Worm (Caenorhabditis elegans): ENCODE measurements around the gene ZK488.5.

ZK488.5 gene

ce11 chrV:568105-568504 is 25.0 kb upstream of the ZK488.5 start, which contains the start of gene sri-72:
TSS of gene sri-72 (minus strand) at chrV:568205.
- TF ChIP-seq pes-1 (GFP tag; IDR thresholded peaks at IDR 0.05) (no peak), B0310.2 (tag; optimal IDR thresholded peaks at IDR 0.05) (no peak), aly-1 (tag; optimal IDR thresholded peaks at IDR 0.05) (no peak), hmbx-1 (tag; optimal IDR thresholded peaks at IDR 0.05) (no peak), tbx-11 (GFP tag; IDR thresholded peaks at IDR 0.05) (no peak), tbx-37 (GFP tag; conservative IDR thresholded peaks at IDR 0.05) (no peak), sea-1 (GFP tag; conservative IDR thresholded peaks at IDR 0.05) (no peak), ceh-13 (GFP tag; optimal IDR thresholded peaks at IDR 0.05) (no peak), tra-4 (tag; optimal IDR thresholded peaks at IDR 0.05) (no peak), flt-1 (GFP tag; IDR thresholded peaks at IDR 0.05) (no peak), ets-7 (tag; optimal IDR thresholded peaks at IDR 0.05) (no peak), ceh-36 (tag; optimal IDR thresholded peaks at IDR 0.05) (no peak), scrt-1 (GFP tag; IDR thresholded peaks at IDR 0.05) (no peak), F13C5.2 (tag; optimal IDR thresholded peaks at IDR 0.05) (no peak), ama-1 (optimal IDR thresholded peaks at IDR 0.05) (no peak), hnd-1 (tag; optimal IDR thresholded peaks at IDR 0.05) (no peak), hmg-4 (GFP tag; optimal IDR thresholded peaks at IDR 0.05) (no peak)

ce11 chrV:574639-575038 is 18.4 kb upstream of the ZK488.5 start, which contains the start of gene C14C6.13:
TSS of gene C14C6.13 (minus strand) at chrV:574739.
- no peak for TF ChIP-seq tra-4 (tag; optimal IDR thresholded peaks at IDR 0.05)
- no peak for TF ChIP-seq flt-1 (GFP tag; IDR thresholded peaks at IDR 0.05)
- TF ChIP-seq hnd-1 (tag; optimal IDR thresholded peaks at IDR 0.05) = no peak
- no peak for TF ChIP-seq pes-1 (GFP tag; IDR thresholded peaks at IDR 0.05)
- TF ChIP-seq sea-1 (GFP tag; conservative IDR thresholded peaks at IDR 0.05) = no peak
- no peak for TF ChIP-seq F13C5.2 (tag; optimal IDR thresholded peaks at IDR 0.05)
- no peak for TF ChIP-seq ets-7 (tag; optimal IDR thresholded peaks at IDR 0.05)
- TF ChIP-seq scrt-1 (GFP tag; IDR thresholded peaks at IDR 0.05) = no peak
- no peak for TF ChIP-seq ama-1 (optimal IDR thresholded peaks at IDR 0.05)
- no peak for TF ChIP-seq tbx-11 (GFP tag; IDR thresholded peaks at IDR 0.05)
- TF ChIP-seq B0310.2 (tag; optimal IDR thresholded peaks at IDR 0.05) = no peak
- no peak for TF ChIP-seq hmbx-1 (tag; optimal IDR thresholded peaks at IDR 0.05)

- TF ChIP-seq pes-1 (GFP tag; IDR thresholded peaks at IDR 0.05) (no peak), hmg-4 (GFP tag; optimal IDR thresholded peaks at IDR 0.05) (no peak), ceh-36 (tag; optimal IDR thresholded peaks at IDR 0.05) (no peak), ceh-13 (GFP tag; optimal IDR thresholded peaks at IDR 0.05) (no peak), B0310.2 (tag; optimal IDR thresholded peaks at IDR 0.05) (no peak), tbx-11 (GFP tag; IDR thresholded peaks at IDR 0.05) (no peak)
Observed at ce11 chrV:576070-576469, 17.0 kb upstream of the ZK488.5 start, which contains the start of gene K06H6.5. TSS of gene K06H6.5 (plus strand) at chrV:576370.

- TF ChIP-seq ceh-36 (tag; optimal IDR thresholded peaks at IDR 0.05) (no peak), tbx-11 (GFP tag; IDR thresholded peaks at IDR 0.05) (no peak), B0310.2 (tag; optimal IDR thresholded peaks at IDR 0.05) (no peak), tbx-37 (GFP tag; conservative IDR thresholded peaks at IDR 0.05) (no peak), ama-1 (optimal IDR thresholded peaks at IDR 0.05) (no peak), hnd-1 (tag; optimal IDR thresholded peaks at IDR 0.05) (no peak), hmbx-1 (tag; optimal IDR thresholded peaks at IDR 0.05) (no peak), flt-1 (GFP tag; IDR thresholded peaks at IDR 0.05) (no peak), ets-7 (tag; optimal IDR thresholded peaks at IDR 0.05) (no peak), F13C5.2 (tag; optimal IDR thresholded peaks at IDR 0.05) (no peak), scrt-1 (GFP tag; IDR thresholded peaks at IDR 0.05) (no peak), ceh-13 (GFP tag; optimal IDR thresholded peaks at IDR 0.05) (no peak), pes-1 (GFP tag; IDR thresholded peaks at IDR 0.05) (no peak)
Observed at ce11 chrV:576918-577317, 16.1 kb upstream of the ZK488.5 start.

ce11 chrV:578977-579376 is 14.1 kb upstream of the ZK488.5 start, which contains the start of gene K06H6.4:
TSS of gene K06H6.4 (plus strand) at chrV:579277.
- TF ChIP-seq sea-1 (GFP tag; conservative IDR thresholded peaks at IDR 0.05) (no peak), aly-1 (tag; optimal IDR thresholded peaks at IDR 0.05) (no peak), ama-1 (optimal IDR thresholded peaks at IDR 0.05) (no peak), hmg-4 (GFP tag; optimal IDR thresholded peaks at IDR 0.05) (no peak), flt-1 (GFP tag; IDR thresholded peaks at IDR 0.05) (no peak), pes-1 (GFP tag; IDR thresholded peaks at IDR 0.05) (no peak), tbx-37 (GFP tag; conservative IDR thresholded peaks at IDR 0.05) (no peak), B0310.2 (tag; optimal IDR thresholded peaks at IDR 0.05) (no peak), tbx-11 (GFP tag; IDR thresholded peaks at IDR 0.05) (no peak), tra-4 (tag; optimal IDR thresholded peaks at IDR 0.05) (no peak), scrt-1 (GFP tag; IDR thresholded peaks at IDR 0.05) (no peak), ceh-36 (tag; optimal IDR thresholded peaks at IDR 0.05) (no peak), ets-7 (tag; optimal IDR thresholded peaks at IDR 0.05) (no peak)

ce11 chrV:581616-582015 is 11.4 kb upstream of the ZK488.5 start, which contains the start of gene nstp-7:
TSS of gene nstp-7 (plus strand) at chrV:581916.
- TF ChIP-seq tbx-37 (GFP tag; conservative IDR thresholded peaks at IDR 0.05) = no peak

DNA sequence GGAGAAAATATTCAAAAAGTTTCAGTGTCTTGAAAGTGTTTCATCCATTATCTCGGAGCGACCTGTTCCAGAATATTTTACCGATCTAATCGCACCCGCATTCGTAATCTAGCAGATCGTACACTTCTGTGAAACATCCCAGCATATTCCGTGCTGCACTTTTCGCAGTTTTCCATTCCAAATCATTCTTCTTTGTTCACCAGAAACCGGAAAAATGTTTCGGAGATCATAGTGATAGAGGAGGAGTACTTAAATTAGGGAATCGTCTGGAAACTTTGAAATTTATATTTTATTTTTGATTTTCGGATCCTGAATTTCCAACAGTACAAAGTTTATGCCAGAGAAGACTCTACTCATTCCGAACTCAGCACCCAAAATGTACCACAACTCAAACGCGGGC is 7.6 kb upstream of the ZK488.5 start, which contains the start of gene K06H6.2:
K06H6.2 (plus strand) TSS at position 301 of the 400 bp plus-strand sequence.
- TF ChIP-seq hmbx-1 (tag; optimal IDR thresholded peaks at IDR 0.05) (no peak), tbx-11 (GFP tag; IDR thresholded peaks at IDR 0.05) (no peak), ama-1 (optimal IDR thresholded peaks at IDR 0.05) (no peak), B0310.2 (tag; optimal IDR thresholded peaks at IDR 0.05) (no peak), F13C5.2 (tag; optimal IDR thresholded peaks at IDR 0.05) (no peak), sea-1 (GFP tag; conservative IDR thresholded peaks at IDR 0.05) (no peak), scrt-1 (GFP tag; IDR thresholded peaks at IDR 0.05) (no peak), hmg-4 (GFP tag; optimal IDR thresholded peaks at IDR 0.05) (no peak), ets-7 (tag; optimal IDR thresholded peaks at IDR 0.05) (no peak), ceh-36 (tag; optimal IDR thresholded peaks at IDR 0.05) (no peak), ceh-13 (GFP tag; optimal IDR thresholded peaks at IDR 0.05) (no peak), flt-1 (GFP tag; IDR thresholded peaks at IDR 0.05) (no peak), pes-1 (GFP tag; IDR thresholded peaks at IDR 0.05) (no peak), tbx-37 (GFP tag; conservative IDR thresholded peaks at IDR 0.05) (no peak), tra-4 (tag; optimal IDR thresholded peaks at IDR 0.05) (no peak), aly-1 (tag; optimal IDR thresholded peaks at IDR 0.05) (no peak), hnd-1 (tag; optimal IDR thresholded peaks at IDR 0.05) (no peak)

Data from whole organism, early embryonic.